Fruit fly (Drosophila melanogaster): Measurements from ENCODE around the gene CG13999.

Gene CG13999

dm6 chr2L:5925164-5925563 is 31.1 kb downstream of the CG13999 start (continued):
- TF ChIP-seq Taf1 (GFP tag; IDR thresholded peaks at IDR 0.05), result no peak
- TF ChIP-seq lola (GFP tag; optimal IDR thresholded peaks at IDR 0.05), result no peak
- no peak for TF ChIP-seq CG12299 (tag; optimal IDR thresholded peaks at IDR 0.05)
- no peak for TF ChIP-seq grn (GFP tag; optimal IDR thresholded peaks at IDR 0.05)
- peak; percentile 62 for TF ChIP-seq crol (GFP tag; IDR thresholded peaks at IDR 0.05)
- no peak for TF ChIP-seq en (GFP tag; optimal IDR thresholded peaks at IDR 0.05)
- TF ChIP-seq sna (GFP tag; IDR thresholded peaks at IDR 0.05; ENCODE audit: partially characterized antibody), result no peak
- no peak for TF ChIP-seq CG7928 (GFP tag; optimal IDR thresholded peaks at IDR 0.05)
- TF ChIP-seq Nf-YC (tag; optimal IDR thresholded peaks at IDR 0.05), result peak; percentile 97
- no peak for TF ChIP-seq CG3065 (GFP tag; optimal IDR thresholded peaks at IDR 0.05)
- no peak for TF ChIP-seq kay (GFP tag; optimal IDR thresholded peaks at IDR 0.05)
- no peak for TF ChIP-seq CG32767 (GFP tag; IDR thresholded peaks at IDR 0.05)
- no peak for TF ChIP-seq ro (GFP tag; IDR thresholded peaks at IDR 0.05)
- TF ChIP-seq sug (tag; optimal IDR thresholded peaks at IDR 0.05), result no peak
- TF ChIP-seq odd (GFP tag; optimal IDR thresholded peaks at IDR 0.05), result no peak
- no peak for TF ChIP-seq Ravus (GFP tag; IDR thresholded peaks at IDR 0.05)
- no peak for TF ChIP-seq Scr (GFP tag; IDR thresholded peaks at IDR 0.05; ENCODE audit: partially characterized antibody)
- no peak for TF ChIP-seq exex (tag; optimal IDR thresholded peaks at IDR 0.05)
- TF ChIP-seq ab (GFP tag; optimal IDR thresholded peaks at IDR 0.05), result no peak
- no peak for TF ChIP-seq Eip74EF (GFP tag; optimal IDR thresholded peaks at IDR 0.05)
- no peak for TF ChIP-seq Dad (GFP tag; optimal IDR thresholded peaks at IDR 0.05)
- peak; percentile 32 to 36 for TF ChIP-seq Trl (optimal IDR thresholded peaks at IDR 0.05)
- TF ChIP-seq Trl (GFP tag; optimal IDR thresholded peaks at IDR 0.05), result no peak
- TF ChIP-seq mirr (GFP tag; optimal IDR thresholded peaks at IDR 0.05), result no peak
- TF ChIP-seq Dbx (GFP tag; IDR thresholded peaks at IDR 0.05), result no peak
- TF ChIP-seq Hr78 (GFP tag; optimal IDR thresholded peaks at IDR 0.05), result no peak
- TF ChIP-seq Hr39 (optimal IDR thresholded peaks at IDR 0.05), result no peak
- TF ChIP-seq zfh1 (GFP tag; IDR thresholded peaks at IDR 0.05), result no peak
- no peak for TF ChIP-seq NC2β (GFP tag; optimal IDR thresholded peaks at IDR 0.05)
- TF ChIP-seq CG13296 (GFP tag; optimal IDR thresholded peaks at IDR 0.05), result no peak
- no peak for TF ChIP-seq wdn (GFP tag; IDR thresholded peaks at IDR 0.05)
- no peak for TF ChIP-seq CG12155 (GFP tag; optimal IDR thresholded peaks at IDR 0.05)
- no peak for TF ChIP-seq CG2202 (tag; optimal IDR thresholded peaks at IDR 0.05)
- no peak for TF ChIP-seq ftz-f1 (GFP tag; optimal IDR thresholded peaks at IDR 0.05)

- TF ChIP-seq crol (GFP tag; IDR thresholded peaks at IDR 0.05) (peak; percentile 89), CG1792 (GFP tag; optimal IDR thresholded peaks at IDR 0.05) (no peak), YL-1 (GFP tag; optimal IDR thresholded peaks at IDR 0.05) (no peak), mld (GFP tag; IDR thresholded peaks at IDR 0.05; ENCODE audit: partially characterized antibody) (no peak), Bgb (GFP tag; IDR thresholded peaks at IDR 0.05; ENCODE audit: partially characterized antibody) (peak; percentile 19; the same call in 1 of the 2 replicates), CG42726 (GFP tag; IDR thresholded peaks at IDR 0.05; ENCODE audit: partially characterized antibody) (peak; percentile 33; the same call in 1 of the 2 replicates), toy (GFP tag; IDR thresholded peaks at IDR 0.05) (0 out of 2 replicates have a peak, but pooled peaks have one; percentile 28), seq (GFP tag; IDR thresholded peaks at IDR 0.05) (peak; percentile 87), Adf1 (GFP tag; IDR thresholded peaks at IDR 0.05) (peak; percentile 80), gcm2 (GFP tag; optimal IDR thresholded peaks at IDR 0.05) (no peak), CG15011 (GFP tag; optimal IDR thresholded peaks at IDR 0.05) (no peak), rib (GFP tag; IDR thresholded peaks at IDR 0.05) (no peak; the same call in 1 of the 2 replicates), CG8478 (optimal IDR thresholded peaks at IDR 0.05) (peak; percentile 79), croc (GFP tag; conservative IDR thresholded peaks at IDR 0.05) (no peak), abd-A (tag; optimal IDR thresholded peaks at IDR 0.05) (no peak), lola (GFP tag; optimal IDR thresholded peaks at IDR 0.05) (no peak), cg (GFP tag; optimal IDR thresholded peaks at IDR 0.05) (peak; percentile 73), Trl (optimal IDR thresholded peaks at IDR 0.05) (peak in 1 of 2 experiments; percentile 9), Trl (GFP tag; optimal IDR thresholded peaks at IDR 0.05) (no peak), sug (tag; optimal IDR thresholded peaks at IDR 0.05) (no peak), ewg (GFP tag; optimal IDR thresholded peaks at IDR 0.05) (peak; percentile 86), lov (optimal IDR thresholded peaks at IDR 0.05) (no peak), lov (GFP tag; IDR thresholded peaks at IDR 0.05) (no peak)
Observed at dm6 chr2L:5923603-5924138, 32.6 kb downstream of the CG13999 start, which contains the start of gene CG9016. Gene CG9016, minus strand, starts transcription at chr2L:5923653.
